Worm (Caenorhabditis elegans) whole organism, L4/young adult: ENCODE results near the gene M106.3.

Source experiments
- W03F9.2 ChIP-seq: fragments of 150-350 bp; optimal IDR thresholded peaks from 2 replicates; lab custom pipeline; 2014; ENCODE audit warnings: missing biosample characterization, missing genetic modification characterization
- dao-5 ChIP-seq: sonication (generic microtip); optimal IDR thresholded peaks from 2 replicates; lab custom pipeline; 2016; ENCODE audit warnings: missing genotype, missing genetic modification characterization, moderate library complexity, missing compliant biosample characterization
- him-1 ChIP-seq: sonication (generic microtip); optimal IDR thresholded peaks from 2 replicates; lab custom pipeline; 2016; ENCODE audit warnings: missing genotype, missing genetic modification reagents, missing genetic modification characterization, missing compliant biosample characterization

M106.3 gene

DNA sequence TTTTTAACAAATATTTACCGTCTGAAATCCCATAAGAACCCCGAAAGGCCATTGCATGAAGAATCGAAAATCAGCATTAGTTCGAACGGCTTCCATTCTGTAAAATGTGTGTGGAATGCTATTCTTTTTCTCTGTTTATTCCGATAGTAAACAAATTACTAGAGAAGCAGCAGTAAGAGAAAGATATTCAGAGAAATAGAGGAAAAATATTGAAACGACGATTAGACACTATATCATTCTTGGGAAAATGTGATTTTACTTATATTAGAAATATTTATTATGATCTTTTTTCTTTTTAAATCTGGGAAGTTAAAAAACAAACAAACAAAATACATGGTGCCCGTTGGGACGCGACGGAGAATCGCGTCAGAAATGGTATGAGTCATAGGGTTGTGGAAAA, 17.2 kb downstream of the M106.3 start, which contains the start of gene M106.8:
TSS of gene M106.8 (minus strand) at position 101 of the 400 bp plus-strand sequence.
- TF ChIP-seq W03F9.2: no peak
- TF ChIP-seq dao-5 (tag; lab: Kevin White, UChicago): no peak
- no peak for TF ChIP-seq him-1 (tag; lab: Kevin White, UChicago)

DNA sequence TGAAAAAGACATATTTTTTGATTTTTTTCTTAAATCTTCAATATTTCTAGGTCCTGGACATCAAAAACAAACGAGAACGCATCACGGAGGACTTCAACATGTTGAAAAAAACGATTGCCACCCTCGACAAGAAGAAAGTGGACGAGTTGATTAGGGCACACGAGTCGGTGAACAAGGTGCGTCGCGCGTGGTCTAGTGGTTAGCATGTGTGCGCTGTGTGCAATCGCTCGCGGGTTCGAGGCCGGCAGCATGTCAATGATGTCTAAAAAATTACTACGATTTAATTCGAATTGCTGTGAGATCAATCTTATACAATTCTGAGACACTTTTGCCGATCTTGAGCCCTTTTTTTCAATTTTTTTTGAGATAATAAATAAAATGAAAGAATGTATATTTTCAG, 20.6 kb downstream of the M106.3 start:
- peak; percentile 92 for TF ChIP-seq dao-5 (tag; lab: Kevin White, UChicago)
- peak; percentile 95 for TF ChIP-seq him-1 (tag; lab: Kevin White, UChicago)
- peak; percentile 57 for TF ChIP-seq W03F9.2

DNA sequence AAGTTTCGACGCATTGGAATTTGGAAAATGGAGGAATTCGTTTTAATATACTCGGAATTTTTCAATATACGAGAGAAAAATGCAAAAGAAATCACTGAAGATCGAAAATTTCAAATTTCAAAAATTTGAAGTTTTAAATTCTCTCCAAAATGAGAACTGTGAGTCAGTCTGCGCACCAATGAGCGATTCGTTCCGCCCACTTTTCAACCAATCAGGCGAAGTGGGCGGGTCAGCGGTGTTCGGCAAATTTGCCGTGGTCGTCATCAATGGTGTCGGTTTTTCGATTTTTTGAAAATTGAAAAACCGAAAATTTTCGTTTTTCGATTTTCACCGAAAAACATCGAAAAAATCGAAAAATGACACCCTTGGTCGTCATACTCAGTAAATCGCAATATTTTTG, 22.2 kb downstream of the M106.3 start:
- TF ChIP-seq dao-5 (tag; lab: Kevin White, UChicago) (no peak), W03F9.2 (no peak), him-1 (tag; lab: Kevin White, UChicago) (no peak)

DNA sequence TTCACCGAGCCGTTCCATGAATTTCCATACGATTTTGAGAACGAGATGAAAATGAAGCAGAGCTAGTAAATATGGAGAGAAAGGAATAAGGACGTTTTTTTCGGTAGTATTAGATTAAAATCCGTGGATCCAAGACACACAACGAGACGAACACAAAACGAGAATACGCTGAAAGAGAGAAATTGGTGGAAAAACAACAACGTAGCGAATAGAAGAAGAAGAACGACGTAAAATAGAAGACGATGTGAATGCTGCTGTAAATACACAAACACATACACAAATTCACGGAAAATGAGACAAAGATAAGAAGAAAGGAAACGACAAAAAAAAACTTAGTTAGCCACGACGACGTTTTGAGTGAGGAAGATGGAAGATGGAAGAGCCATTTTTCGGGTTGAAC, 26.0 kb downstream of the M106.3 start:
- TF ChIP-seq W03F9.2: no peak
- no peak for TF ChIP-seq him-1 (tag; lab: Kevin White, UChicago)
- TF ChIP-seq dao-5 (tag; lab: Kevin White, UChicago): no peak

DNA sequence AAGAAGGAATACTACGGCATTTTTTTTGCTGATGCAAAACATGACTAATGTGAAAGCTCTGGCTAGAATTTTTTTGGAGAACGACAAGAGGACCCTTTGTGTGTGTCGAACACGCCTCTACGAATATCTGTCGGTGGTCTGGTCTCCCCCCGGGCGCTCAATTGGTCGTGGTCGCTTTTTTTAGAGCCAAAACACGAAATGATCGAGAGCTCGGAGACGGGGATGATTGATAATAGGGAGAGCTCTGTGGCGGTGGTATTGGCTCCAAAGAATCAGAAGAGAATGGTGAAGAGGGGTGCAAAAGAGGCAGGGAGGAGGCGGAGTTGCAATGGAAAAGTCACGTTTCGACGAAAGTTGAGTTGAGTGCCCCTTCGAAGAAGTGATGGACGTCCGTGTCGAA, 31.1 kb downstream of the M106.3 start:
- TF ChIP-seq dao-5 (tag; lab: Kevin White, UChicago) (no peak), him-1 (tag; lab: Kevin White, UChicago) (no peak), W03F9.2 (no peak)

DNA sequence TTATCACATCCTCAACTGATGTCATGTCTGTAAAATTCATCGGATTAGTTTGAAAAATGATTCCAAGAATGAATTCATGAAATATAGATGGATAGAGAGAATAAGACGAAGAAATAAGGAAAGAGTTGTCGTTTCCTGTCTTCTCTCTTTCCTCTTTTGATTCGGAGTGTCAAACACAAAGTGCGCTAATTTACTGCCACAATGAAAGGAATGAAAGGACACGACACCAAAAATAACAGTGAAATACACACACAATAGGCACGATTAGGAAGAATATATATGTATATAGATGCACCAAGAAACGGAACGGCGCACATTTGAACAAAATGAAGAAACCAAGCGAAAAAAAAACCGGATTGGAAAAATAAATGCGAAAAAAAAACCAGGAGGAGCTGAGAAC, 31.6 kb downstream of the M106.3 start, which contains the start of gene VM106R.1:
TSS of gene VM106R.1 (minus strand) at position 101 of the 400 bp plus-strand sequence.
- no peak for TF ChIP-seq dao-5 (tag; lab: Kevin White, UChicago)
- TF ChIP-seq W03F9.2: no peak
- TF ChIP-seq him-1 (tag; lab: Kevin White, UChicago): no peak

DNA sequence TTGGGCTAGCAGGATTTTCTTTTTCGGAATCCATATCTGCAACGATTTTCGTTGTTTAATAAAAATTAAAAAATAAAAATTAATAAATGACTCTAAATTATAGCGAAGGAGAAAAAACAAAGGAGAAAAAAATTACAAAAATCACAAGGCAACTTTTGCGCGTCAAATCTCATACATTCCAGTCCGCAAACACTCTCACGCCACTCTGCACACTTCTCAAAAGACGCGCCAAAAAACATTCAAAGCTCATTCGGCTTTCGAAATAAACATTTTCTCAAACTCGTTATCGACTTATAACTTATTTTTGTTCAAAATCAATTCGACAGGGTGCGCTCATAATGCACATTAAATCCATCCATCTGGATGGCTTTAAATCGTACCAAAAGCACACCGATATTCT, 36.7 kb downstream of the M106.3 start, which contains the start of the genes R06F6.12 and mix-1:
TSS of gene R06F6.12 (minus strand) at position 36 of the 400 bp plus-strand sequence.
TSS of gene mix-1 (plus strand) at position 201 of the 400 bp plus-strand sequence.
- no peak for TF ChIP-seq him-1 (tag; lab: Kevin White, UChicago)
- no peak for TF ChIP-seq dao-5 (tag; lab: Kevin White, UChicago)
- TF ChIP-seq W03F9.2: peak; percentile 73

DNA sequence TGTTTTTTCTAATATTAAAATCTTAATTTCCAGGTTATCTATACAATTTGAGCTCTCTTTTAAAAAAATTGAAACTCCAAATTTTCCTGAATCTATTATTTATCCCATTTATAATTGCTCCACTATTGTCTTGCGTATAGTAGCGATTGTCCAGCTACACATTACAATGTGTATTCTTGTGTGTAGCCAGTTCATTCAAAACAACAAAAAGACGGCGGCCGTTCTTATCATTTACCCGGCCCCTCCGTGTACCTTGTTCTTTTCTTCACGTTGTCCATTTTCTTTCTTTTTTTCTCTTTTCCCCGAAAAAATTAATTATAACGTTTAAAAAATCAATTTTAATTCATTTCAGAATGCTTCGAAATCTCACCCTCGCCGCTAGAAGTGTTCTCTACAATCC, 40.0 kb downstream of the M106.3 start, which contains the start of gene ech-4:
TSS of gene ech-4 (plus strand) at position 353 of the 400 bp plus-strand sequence.
- TF ChIP-seq him-1 (tag; lab: Kevin White, UChicago) (no peak), dao-5 (tag; lab: Kevin White, UChicago) (no peak), W03F9.2 (no peak)

DNA sequence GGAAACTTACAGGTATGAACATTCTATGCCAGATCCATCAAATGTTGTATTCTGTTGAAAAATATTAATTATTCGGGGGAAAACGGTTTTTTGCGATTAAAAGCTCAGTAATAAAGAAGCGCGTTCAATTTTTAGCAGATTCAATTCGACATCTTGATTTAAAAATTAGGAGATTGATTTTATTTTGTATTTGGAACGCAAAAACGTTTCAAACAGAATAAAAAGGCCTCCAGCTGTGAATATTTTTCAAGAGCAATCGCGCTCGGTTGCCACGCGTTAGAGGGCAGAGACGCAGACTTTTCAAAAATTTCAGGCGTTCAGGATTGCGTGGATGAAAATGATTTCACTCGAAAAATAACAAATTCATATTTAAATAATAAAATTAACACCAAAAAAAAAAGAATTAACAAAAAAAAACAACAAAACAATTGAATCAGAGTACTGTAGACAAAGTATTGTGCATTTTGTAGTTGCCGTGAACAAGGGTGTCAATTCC, 40.7 kb downstream of the M106.3 start, which contains the start of gene R06F6.8:
TSS of gene R06F6.8 (minus strand) at position 51 of the 496 bp plus-strand sequence.
- TF ChIP-seq him-1 (tag; lab: Kevin White, UChicago): no peak

DNA sequence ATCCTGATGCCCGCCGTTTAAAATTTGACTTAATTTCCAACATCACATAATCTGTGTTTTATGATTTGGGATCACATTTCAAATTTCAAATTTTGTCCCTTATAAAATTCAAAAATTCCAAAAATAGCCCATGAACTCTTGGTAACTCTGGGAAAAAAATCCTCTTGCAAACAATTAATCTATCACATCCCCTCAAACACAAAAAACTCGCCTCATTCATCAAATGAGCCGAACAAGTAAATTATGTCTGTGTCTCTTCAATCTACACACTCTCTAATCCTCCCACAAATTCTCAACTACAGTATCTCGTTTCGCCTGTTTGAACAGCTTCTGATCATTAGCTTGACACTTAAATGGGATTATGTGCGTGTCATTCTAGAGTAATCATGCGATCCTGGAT, 50.0 kb downstream of the M106.3 start, which contains the start of gene msrp-7:
TSS of gene msrp-7 (plus strand) at position 301 of the 400 bp plus-strand sequence.
- TF ChIP-seq W03F9.2 (no peak), him-1 (tag; lab: Kevin White, UChicago) (no peak), dao-5 (tag; lab: Kevin White, UChicago) (no peak)

DNA sequence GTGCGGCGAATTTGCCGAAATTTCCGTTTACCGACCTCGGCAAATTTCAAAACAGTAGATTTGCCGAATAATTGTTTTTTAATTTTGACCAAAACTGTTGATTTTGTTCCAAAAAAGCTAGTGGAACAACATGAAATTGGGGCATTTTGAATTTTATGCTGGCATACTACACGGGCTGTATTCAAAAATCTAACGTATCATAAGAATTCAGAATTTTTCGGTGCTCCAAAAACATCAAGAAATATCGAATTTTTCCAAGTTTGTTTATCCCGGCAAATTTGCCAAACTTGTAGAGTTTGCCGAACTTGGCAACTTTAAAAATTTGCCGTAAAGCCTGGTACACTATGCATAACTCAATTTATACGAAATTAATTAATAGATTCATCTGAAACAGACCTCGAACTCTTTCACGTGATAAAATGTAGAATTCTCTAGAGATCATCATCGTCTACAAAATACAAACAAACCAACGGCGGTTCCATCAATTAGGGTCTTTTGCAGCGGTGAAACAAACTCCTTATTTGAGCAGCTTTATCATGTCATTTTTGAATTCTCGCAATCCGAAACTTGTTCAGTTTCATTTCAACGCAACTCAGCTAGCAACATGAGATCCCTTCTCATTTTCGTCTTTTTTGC, 51.9 kb downstream of the M106.3 start, which contains the start of gene R06F6.14:
TSS of gene R06F6.14 (plus strand) at position 586 of the 636 bp plus-strand sequence.
- no peak for TF ChIP-seq dao-5 (tag; lab: Kevin White, UChicago)
- TF ChIP-seq him-1 (tag; lab: Kevin White, UChicago): no peak
- no peak for TF ChIP-seq W03F9.2
